Worm (Caenorhabditis elegans): Measurements from ENCODE around the gene H23L24.1.

The H23L24.1 gene

ce11 chrIV:8724907-8725306, 6.7 kb downstream of the H23L24.1 start (continued):
- no peak for TF ChIP-seq aptf-2 (GFP tag; conservative IDR thresholded peaks at IDR 0.05)
- peak; percentile 87 for TF ChIP-seq madf-6 (GFP tag; IDR thresholded peaks at IDR 0.05)

- no peak for TF ChIP-seq pha-4 (tag; optimal IDR thresholded peaks at IDR 0.05)
- TF ChIP-seq attf-3 (GFP tag; conservative IDR thresholded peaks at IDR 0.05): peak; percentile 75
These were observed 7.1 kb downstream of the H23L24.1 start, which contains the start of gene pgm-3 for ce11 chrIV:8725345-8725744. Gene pgm-3 (plus strand): TSS chrIV:8725722.

- TF ChIP-seq madf-8 (GFP tag; conservative IDR thresholded peaks at IDR 0.05) (peak; percentile 74), attf-6 (GFP tag; IDR thresholded peaks at IDR 0.05) (0 out of 2 replicates have a peak, but pooled peaks have one; percentile 57), cebp-1 (GFP tag; IDR thresholded peaks at IDR 0.05) (no peak), cebp-1 (tag; optimal IDR thresholded peaks at IDR 0.05) (no peak), ama-1 (optimal IDR thresholded peaks at IDR 0.05) (no peak), ama-1 (GFP tag; optimal IDR thresholded peaks at IDR 0.05) (peak in 1 of 2 experiments; percentile 18), ceh-40 (GFP tag; IDR thresholded peaks at IDR 0.05) (no peak), athp-1 (tag; optimal IDR thresholded peaks at IDR 0.05) (peak; percentile 4), xnd-1 (tag; optimal IDR thresholded peaks at IDR 0.05) (peak; percentile 66), repo-1 (tag; optimal IDR thresholded peaks at IDR 0.05) (peak; percentile 20), madf-6 (GFP tag; IDR thresholded peaks at IDR 0.05) (peak; percentile 85), mel-28 (tag; optimal IDR thresholded peaks at IDR 0.05; ENCODE audit: borderline replicate concordance) (no peak), mes-4 (tag; optimal IDR thresholded peaks at IDR 0.05) (no peak), efl-1 (GFP tag; optimal IDR thresholded peaks at IDR 0.05) (peak; percentile 78), lin-54 (GFP tag; optimal IDR thresholded peaks at IDR 0.05) (peak; percentile 13), B0336.3 (GFP tag; IDR thresholded peaks at IDR 0.05) (peak; percentile 44; the same call in 1 of the 2 replicates), dpff-1 (tag; optimal IDR thresholded peaks at IDR 0.05) (no peak), let-526 (GFP tag; IDR thresholded peaks at IDR 0.05) (no peak), attf-5 (GFP tag; optimal IDR thresholded peaks at IDR 0.05) (no peak), hrde-1 (tag; optimal IDR thresholded peaks at IDR 0.05; ENCODE audit: borderline replicate concordance) (peak; percentile 24)
These were observed 9.9 kb downstream of the H23L24.1 start, which contains the start of gene otub-3 for ce11 chrIV:8728122-8728521. Gene otub-3 (plus strand): TSS chrIV:8728177.

- TF ChIP-seq unc-62 (GFP tag; optimal IDR thresholded peaks at IDR 0.05) (peak; percentile 4), cebp-1 (GFP tag; IDR thresholded peaks at IDR 0.05) (no peak), cebp-1 (tag; optimal IDR thresholded peaks at IDR 0.05) (peak; percentile 36), ceh-40 (GFP tag; IDR thresholded peaks at IDR 0.05) (no peak), nhr-80 (tag; optimal IDR thresholded peaks at IDR 0.05) (peak; percentile 77)
These were observed 11.4 kb downstream of the H23L24.1 start for ce11 chrIV:8729636-8730035.

- TF ChIP-seq lir-1 (GFP tag; conservative IDR thresholded peaks at IDR 0.05) (no peak), madf-6 (GFP tag; IDR thresholded peaks at IDR 0.05) (peak; percentile 42), Y67H2A.10 (GFP tag; conservative IDR thresholded peaks at IDR 0.05) (no peak), B0261.1 (tag; optimal IDR thresholded peaks at IDR 0.05) (no peak), snpc-4 (GFP tag; optimal IDR thresholded peaks at IDR 0.05) (peak; percentile 1), snpc-4 (tag; optimal IDR thresholded peaks at IDR 0.05) (no peak), let-526 (GFP tag; IDR thresholded peaks at IDR 0.05) (no peak), madf-8 (GFP tag; conservative IDR thresholded peaks at IDR 0.05) (no peak), hrde-1 (tag; optimal IDR thresholded peaks at IDR 0.05; ENCODE audit: borderline replicate concordance) (peak; percentile 15), nhr-80 (tag; optimal IDR thresholded peaks at IDR 0.05) (peak; percentile 67), ets-4 (GFP tag; optimal IDR thresholded peaks at IDR 0.05) (peak; percentile 10), Y56A3A.18 (GFP tag; IDR thresholded peaks at IDR 0.05) (no peak), sptf-2 (GFP tag; optimal IDR thresholded peaks at IDR 0.05) (no peak), cebp-1 (GFP tag; IDR thresholded peaks at IDR 0.05) (no peak), cebp-1 (tag; optimal IDR thresholded peaks at IDR 0.05) (peak; percentile 0), hmg-1.2 (GFP tag; IDR thresholded peaks at IDR 0.05) (no peak), lsl-1 (GFP tag; optimal IDR thresholded peaks at IDR 0.05) (no peak), hmg-20 (GFP tag; IDR thresholded peaks at IDR 0.05) (no peak), rpc-1 (optimal IDR thresholded peaks at IDR 0.05) (no peak), rpc-1 (tag; optimal IDR thresholded peaks at IDR 0.05) (no peak), tbp1 (GFP tag; optimal IDR thresholded peaks at IDR 0.05) (no peak), lag-1 (GFP tag; IDR thresholded peaks at IDR 0.05) (no peak), ceh-58 (GFP tag; IDR thresholded peaks at IDR 0.05) (no peak)
These were observed 12.2 kb downstream of the H23L24.1 start, which contains the start of gene F21D5.3 for ce11 chrIV:8730469-8730868. Gene F21D5.3 (plus strand): TSS chrIV:8730815.

Measured in whole organism, young adult.